Worm (Caenorhabditis elegans) whole organism, mixed stage, embryonic: Measurements from ENCODE around the gene slcr-46.2.

Source experiments
- ceh-43 ChIP-seq: fragments of 200-800 bp; sonication (Bioruptor generic); optimal IDR thresholded peaks from 2 replicates; lab custom pipeline; 2018; ENCODE audit warnings: mild to moderate bottlenecking, missing genetic modification characterization, moderate library complexity, missing compliant biosample characterization
- drap-1 ChIP-seq: fragments of 200-800 bp; sonication (Bioruptor generic); optimal IDR thresholded peaks from 3 replicates; lab custom pipeline; 2018; ENCODE audit warnings: mild to moderate bottlenecking, missing genetic modification characterization, missing compliant biosample characterization
- elt-1 ChIP-seq: sonication (generic microtip); optimal IDR thresholded peaks from 2 replicates; lab custom pipeline; 2017; ENCODE audit warnings: missing genetic modification characterization, mild to moderate bottlenecking, missing compliant biosample characterization, antibody characterized with exemption, moderate library complexity, borderline replicate concordance; ENCODE audit not compliant: insufficient read depth
- hlh-1 ChIP-seq: fragments of 150-350 bp; optimal IDR thresholded peaks from 2 replicates; lab custom pipeline; 2014; ENCODE audit warnings: missing biosample characterization, missing genetic modification reagents, missing genetic modification characterization
- lin-13 ChIP-seq: fragments of 150-350 bp; optimal IDR thresholded peaks from 2 replicates; lab custom pipeline; 2014; ENCODE audit warnings: missing biosample characterization, missing genetic modification characterization
- nhr-2 ChIP-seq: fragments of 150-350 bp; optimal IDR thresholded peaks from 2 replicates; lab custom pipeline; 2014; ENCODE audit warnings: missing biosample characterization, missing genetic modification characterization
- nhr-237 ChIP-seq: fragments of 150-350 bp; optimal IDR thresholded peaks from 2 replicates; lab custom pipeline; 2014; ENCODE audit warnings: missing biosample characterization, missing genetic modification characterization
- sem-2 ChIP-seq: fragments of 200-800 bp; sonication (Bioruptor generic); optimal IDR thresholded peaks from 2 replicates; lab custom pipeline; 2018; ENCODE audit warnings: mild to moderate bottlenecking, missing genetic modification characterization, missing compliant biosample characterization
- snpc-4 ChIP-seq: fragments of 150-350 bp; optimal IDR thresholded peaks from 2 replicates; lab custom pipeline; 2014; ENCODE audit warnings: missing biosample characterization, missing genetic modification characterization
- sptf-1 ChIP-seq: sonication (generic microtip); optimal IDR thresholded peaks from 2 replicates; lab custom pipeline; 2017; ENCODE audit warnings: mild to moderate bottlenecking, missing genetic modification characterization, moderate library complexity, missing compliant biosample characterization
- unc-39 ChIP-seq: fragments of 150-350 bp; optimal IDR thresholded peaks from 2 replicates; lab custom pipeline; 2014; ENCODE audit warnings: missing biosample characterization, missing genetic modification characterization
- unc-62 ChIP-seq: fragments of 150-350 bp; optimal IDR thresholded peaks from 2 replicates; lab custom pipeline; 2014; ENCODE audit warnings: missing biosample characterization, missing genetic modification reagents, missing genetic modification characterization
- zip-8 ChIP-seq: fragments of 150-350 bp; optimal IDR thresholded peaks from 2 replicates; lab custom pipeline; 2014; ENCODE audit warnings: missing biosample characterization, missing genetic modification characterization
- ztf-11 ChIP-seq: fragments of 150-350 bp; optimal IDR thresholded peaks from 2 replicates; lab custom pipeline; 2014; ENCODE audit warnings: missing biosample characterization, missing genetic modification characterization

ce11 chrV:19421131-19421530, 31.2 kb upstream of the slcr-46.2 start, which contains the start of gene C25F9.2:
- no peak for TF ChIP-seq unc-39 (tag; lab: Kevin White, UChicago)
- TF ChIP-seq ztf-11 (tag; lab: Kevin White, UChicago), result no peak
- no peak for TF ChIP-seq sem-2 (GFP tag; lab: Kevin White, UChicago)
- no peak for TF ChIP-seq lin-13 (tag; lab: Kevin White, UChicago)
- no peak for TF ChIP-seq snpc-4
- TF ChIP-seq hlh-1, result no peak
- no peak for TF ChIP-seq elt-1
- no peak for TF ChIP-seq unc-62 (GFP tag; lab: Kevin White, UChicago)
- peak; percentile 99 for TF ChIP-seq zip-8
- no peak for TF ChIP-seq sptf-1
- no peak for TF ChIP-seq drap-1 (GFP tag; lab: Kevin White, UChicago)
- TF ChIP-seq ceh-43, result no peak
- TF ChIP-seq nhr-237 (tag; lab: Kevin White, UChicago), result no peak
- no peak for TF ChIP-seq nhr-2 (tag; lab: Kevin White, UChicago)
